Worm (Caenorhabditis elegans): ENCODE data around the gene F20B10.3.

ce11 chrIV:12212814-12213213 is 44.8 kb downstream of the F20B10.3 start:
- TF ChIP-seq klf-2 (GFP tag; conservative IDR thresholded peaks at IDR 0.05): no peak
- no peak for TF ChIP-seq cog-1 (tag; optimal IDR thresholded peaks at IDR 0.05)
- no peak for TF ChIP-seq ztf-23 (GFP tag; IDR thresholded peaks at IDR 0.05)
- TF ChIP-seq med-1 (GFP tag; optimal IDR thresholded peaks at IDR 0.05; ENCODE audit: insufficient read depth): no peak
- no peak for TF ChIP-seq flt-1 (GFP tag; IDR thresholded peaks at IDR 0.05)
- no peak for TF ChIP-seq tab-1 (GFP tag; IDR thresholded peaks at IDR 0.05)
